Fruit fly (Drosophila melanogaster) whole organism, embryonic: ENCODE results near the gene CG10031.

Experiments used
- CG10431 ChIP-seq: fragments of 200-800 bp; sonication (Bioruptor generic); optimal IDR thresholded peaks from 3 replicates; lab custom pipeline; 2018; ENCODE audit warnings: missing biosample characterization, mild to moderate bottlenecking, missing genetic modification characterization
- CG10543 ChIP-seq: fragments of 200-800 bp; sonication (Bioruptor generic); optimal IDR thresholded peaks from 3 replicates; lab custom pipeline; 2017; ENCODE audit warnings: missing biosample characterization, mild to moderate bottlenecking, missing genetic modification characterization, moderate library complexity
- CG12071 ChIP-seq: fragments of 200-800 bp; sonication (Bioruptor generic); optimal IDR thresholded peaks from 3 replicates; lab custom pipeline; 2018; ENCODE audit warnings: missing biosample characterization, mild to moderate bottlenecking, missing genetic modification characterization
- CG14667 ChIP-seq: fragments of 200-800 bp; sonication (Bioruptor generic); IDR thresholded peaks from 2 replicates; pipeline ENCODE4 v1.3.6; 2022; ENCODE audit warnings: missing biosample characterization, missing genetic modification characterization
- CG31365 ChIP-seq: fragments of 200-800 bp; sonication (Bioruptor generic); optimal IDR thresholded peaks from 2 replicates; lab custom pipeline; 2018; ENCODE audit warnings: missing biosample characterization, mild to moderate bottlenecking, missing genetic modification characterization
- CG4404 ChIP-seq: fragments of 200-800 bp; sonication (Bioruptor generic); IDR thresholded peaks from 2 replicates; pipeline ENCODE4 v1.3.6; 2022; ENCODE audit warnings: missing biosample characterization, missing genetic modification characterization
- CG4617 ChIP-seq: fragments of 200-800 bp; sonication (Bioruptor generic); optimal IDR thresholded peaks from 3 replicates; lab custom pipeline; 2016; ENCODE audit warnings: missing biosample characterization, missing genetic modification characterization, borderline replicate concordance
- CG6854 ChIP-seq: fragments of 200-800 bp; sonication (Bioruptor generic); optimal IDR thresholded peaks from 3 replicates; lab custom pipeline; 2017; ENCODE audit warnings: missing biosample characterization, mild to moderate bottlenecking, missing genetic modification characterization
- CG8089 ChIP-seq: fragments of 200-800 bp; sonication (Bioruptor generic); optimal IDR thresholded peaks from 3 replicates; lab custom pipeline; 2016; ENCODE audit warnings: missing biosample characterization, missing genetic modification characterization
- CG8388 ChIP-seq: fragments of 200-800 bp; sonication (Bioruptor generic); optimal IDR thresholded peaks from 2 replicates; lab custom pipeline; 2019; ENCODE audit warnings: missing biosample characterization, mild to moderate bottlenecking, missing genetic modification characterization, moderate library complexity
- CG8924 ChIP-seq: fragments of 200-800 bp; optimal IDR thresholded peaks from 3 replicates; lab custom pipeline; 2019; ENCODE audit warnings: missing biosample characterization, mild to moderate bottlenecking, missing genetic modification characterization, moderate library complexity
- CG9437 ChIP-seq: fragments of 200-800 bp; sonication (Bioruptor generic); optimal IDR thresholded peaks from 2 replicates; lab custom pipeline; 2018; ENCODE audit warnings: missing biosample characterization, mild to moderate bottlenecking, missing genetic modification characterization
- CHES-1-like ChIP-seq: fragments of 200-800 bp; sonication (Bioruptor generic); optimal IDR thresholded peaks from 2 replicates; lab custom pipeline; 2016; ENCODE audit warnings: missing biosample characterization, missing genetic modification characterization
- Chrac-16 ChIP-seq: fragments of 200-800 bp; sonication (Bioruptor generic); optimal IDR thresholded peaks from 3 replicates; lab custom pipeline; 2016; ENCODE audit warnings: missing biosample characterization, missing genetic modification characterization
- Hr78 ChIP-seq, 2 experiments: fragments of 200-800 bp in 1 of 2; fragments of >200 bp in 1 of 2; sonication (Bioruptor generic) in 1 of 2; optimal IDR thresholded peaks; 2 replicates each; lab custom pipeline; 2017 to 2019; ENCODE audit warnings: missing biosample characterization in 2 of 2, missing genetic modification characterization in 2 of 2, mild to moderate bottlenecking in 1 of 2, moderate library complexity in 1 of 2
- Med ChIP-seq: fragments of 200-800 bp; sonication (Bioruptor generic); peaks from one replicate; lab custom pipeline; 2016; ENCODE audit warnings: missing biosample characterization, missing genetic modification characterization, mild to moderate bottlenecking, inconsistent platforms, moderate library complexity
- NK7.1 ChIP-seq: fragments of 200-800 bp; sonication (Bioruptor generic); optimal IDR thresholded peaks from 3 replicates; lab custom pipeline; 2016; ENCODE audit warnings: missing biosample characterization, missing genetic modification characterization
- Neu2 ChIP-seq: fragments of 200-800 bp; sonication (Bioruptor generic); optimal IDR thresholded peaks from 3 replicates; lab custom pipeline; 2016; ENCODE audit warnings: missing biosample characterization, missing genetic modification characterization, borderline replicate concordance
- Poxn ChIP-seq: fragments of 200-800 bp; sonication (Bioruptor generic); IDR thresholded peaks from 2 replicates; pipeline ENCODE4 v1.3.6; 2022; ENCODE audit warnings: missing biosample characterization, missing genetic modification characterization
- Spps ChIP-seq: fragments of 200-800 bp; sonication (Bioruptor generic); optimal IDR thresholded peaks from 2 replicates; lab custom pipeline; 2018; ENCODE audit warnings: missing biosample characterization, mild to moderate bottlenecking, missing genetic modification characterization
- TFAM ChIP-seq: fragments of 200-800 bp; sonication (Bioruptor generic); optimal IDR thresholded peaks from 2 replicates; lab custom pipeline; 2017; ENCODE audit warnings: missing biosample characterization, missing genetic modification characterization, inconsistent platforms
- Taf1 ChIP-seq: fragments of 200-800 bp; sonication (Bioruptor generic); IDR thresholded peaks from 2 replicates; pipeline ENCODE4 v1.3.6; 2022; ENCODE audit warnings: missing biosample characterization, missing genetic modification characterization
- al ChIP-seq: fragments of 200-800 bp; sonication (Bioruptor generic); IDR thresholded peaks from 2 replicates; pipeline ENCODE4 v1.3.6; 2022; ENCODE audit warnings: missing biosample characterization, missing genetic modification characterization
- ase ChIP-seq: fragments of 200-800 bp; sonication (Bioruptor generic); IDR thresholded peaks from 3 replicates; pipeline ENCODE4 v1.3.6; 2022; ENCODE audit warnings: missing biosample characterization, missing genetic modification characterization
- chif ChIP-seq, 2 experiments: fragments of 200-800 bp; sonication (Bioruptor generic); optimal IDR thresholded peaks; 3 replicates each; lab custom pipeline; 2016; ENCODE audit warnings: missing biosample characterization in 2 of 2, missing genetic modification characterization in 2 of 2
- chn ChIP-seq: fragments of 200-800 bp; sonication (Bioruptor generic); optimal IDR thresholded peaks from 2 replicates; lab custom pipeline; 2016; ENCODE audit warnings: missing biosample characterization, missing genetic modification characterization
- corto ChIP-seq: fragments of 200-800 bp; sonication (Bioruptor generic); optimal IDR thresholded peaks from 2 replicates; lab custom pipeline; 2016; ENCODE audit warnings: missing biosample characterization, mild to moderate bottlenecking, missing genetic modification characterization, moderate library complexity
- dmrt99B ChIP-seq: fragments of 200-800 bp; sonication (Bioruptor generic); optimal IDR thresholded peaks from 2 replicates; lab custom pipeline; 2018; ENCODE audit warnings: missing biosample characterization, mild to moderate bottlenecking, missing genetic modification characterization, moderate library complexity
- ewg ChIP-seq: fragments of 200-800 bp; sonication (Bioruptor generic); optimal IDR thresholded peaks from 3 replicates; lab custom pipeline; 2017; ENCODE audit warnings: mild to moderate bottlenecking, missing biosample characterization, missing genetic modification reagents, missing genetic modification characterization
- eyg ChIP-seq: fragments of 200-800 bp; sonication (Bioruptor generic); optimal IDR thresholded peaks from 3 replicates; lab custom pipeline; 2016; ENCODE audit warnings: missing biosample characterization, missing genetic modification characterization
- hth ChIP-seq: fragments of >200 bp; optimal IDR thresholded peaks from 2 replicates; lab custom pipeline; 2017; ENCODE audit warnings: inconsistent platforms
- insv ChIP-seq, 2 experiments: fragments of 200-800 bp; sonication (Bioruptor generic); optimal IDR thresholded peaks; 3 replicates each; lab custom pipeline; 2016 to 2018; ENCODE audit warnings: missing biosample characterization in 2 of 2, missing genetic modification characterization in 2 of 2
- jing ChIP-seq: fragments of 200-800 bp; sonication (Bioruptor generic); optimal IDR thresholded peaks from 2 replicates; lab custom pipeline; 2018; ENCODE audit warnings: missing biosample characterization, mild to moderate bottlenecking, missing genetic modification characterization
- klu ChIP-seq: fragments of 200-800 bp; sonication (Bioruptor generic); IDR thresholded peaks from 2 replicates; pipeline ENCODE4 v1.3.6; 2022; ENCODE audit warnings: missing biosample characterization, missing genetic modification characterization
- onecut ChIP-seq: fragments of 200-800 bp; sonication (Bioruptor generic); IDR thresholded peaks from 2 replicates; pipeline ENCODE4 v1.3.6; 2022; ENCODE audit warnings: missing biosample characterization, missing genetic modification characterization
- phol ChIP-seq: fragments of 200-800 bp; sonication (Bioruptor generic); optimal IDR thresholded peaks from 3 replicates; lab custom pipeline; 2018; ENCODE audit warnings: missing biosample characterization, mild to moderate bottlenecking, missing genetic modification characterization, moderate library complexity
- ro ChIP-seq: fragments of 200-800 bp; sonication (Bioruptor generic); IDR thresholded peaks from 2 replicates; pipeline ENCODE4 v1.3.6; 2022; ENCODE audit warnings: missing biosample characterization, missing genetic modification characterization
- sima ChIP-seq: fragments of 200-800 bp; sonication (Bioruptor generic); optimal IDR thresholded peaks from 2 replicates; lab custom pipeline; 2016; ENCODE audit warnings: missing biosample characterization, missing genetic modification characterization
- tap ChIP-seq: fragments of 200-800 bp; optimal IDR thresholded peaks from 3 replicates; lab custom pipeline; 2019; ENCODE audit warnings: missing biosample characterization, mild to moderate bottlenecking, missing genetic modification characterization, moderate library complexity
- zen2 ChIP-seq: fragments of 200-800 bp; sonication (Bioruptor generic); IDR thresholded peaks from 3 replicates; pipeline ENCODE4 v1.3.6; 2022; ENCODE audit warnings: missing biosample characterization, missing genetic modification characterization; ENCODE audit not compliant: partially characterized antibody

CG10031 gene

dm6 chr2L:3655698-3656105 lies 43.2 kb downstream of the CG10031 start (continued):
- TF ChIP-seq klu (GFP tag; lab: Robert Waterston, UW) = peak; percentile 95
- peak; percentile 99 for TF ChIP-seq dmrt99B (tag; lab: Kevin White, UChicago)
- TF ChIP-seq Med (GFP tag; lab: Kevin White, UChicago) = peak; percentile 100
- peak; percentile 98 for TF ChIP-seq Taf1 (GFP tag; lab: Robert Waterston, UW)
- TF ChIP-seq tap (tag; lab: Kevin White, UChicago) = peak; percentile 99
- peak; percentile 99 for TF ChIP-seq CG12071
- peak; percentile 95 for TF ChIP-seq CG4404 (GFP tag; lab: Robert Waterston, UW)
- peak; percentile 96 for TF ChIP-seq onecut
- TF ChIP-seq ewg (GFP tag; lab: Kevin White, UChicago) = peak; percentile 96
- peak; percentile 97 for TF ChIP-seq Spps (tag; lab: Kevin White, UChicago)
- TF ChIP-seq CG6854 = peak; percentile 97
- TF ChIP-seq eyg (GFP tag; lab: Kevin White, UChicago) = peak; percentile 97
- peak; percentile 99 for TF ChIP-seq CG8924 (tag; lab: Kevin White, UChicago)
- peak; percentile 93 for TF ChIP-seq CG31365 (tag; lab: Kevin White, UChicago)
- TF ChIP-seq al (GFP tag; lab: Robert Waterston, UW) = peak; percentile 96
- TF ChIP-seq CG14667 (GFP tag; lab: Robert Waterston, UW) = peak; percentile 97
- TF ChIP-seq hth (lab: Kevin White, UChicago) = no peak
- TF ChIP-seq chif (GFP tag; optimal IDR thresholded peaks at IDR 0.05; lab: Kevin White, UChicago) = peak; percentile 97 to 98
- peak; percentile 98 for TF ChIP-seq phol (tag; lab: Kevin White, UChicago)
- peak; percentile 91 for TF ChIP-seq TFAM (GFP tag; lab: Kevin White, UChicago)
- peak; percentile 96 for TF ChIP-seq jing (GFP tag; lab: Kevin White, UChicago)
- TF ChIP-seq CHES-1-like (GFP tag; lab: Kevin White, UChicago) = peak; percentile 98
- peak; percentile 97 for TF ChIP-seq NK7.1
- peak; percentile 96 for TF ChIP-seq CG8089 (GFP tag; lab: Kevin White, UChicago)
- peak; percentile 96 for TF ChIP-seq CG10431 (GFP tag; lab: Kevin White, UChicago)
- TF ChIP-seq Poxn (GFP tag; lab: Robert Waterston, UW) = peak; percentile 93
- TF ChIP-seq corto (GFP tag; lab: Kevin White, UChicago) = peak; percentile 98
- TF ChIP-seq CG9437 (GFP tag; lab: Kevin White, UChicago) = peak; percentile 93
- TF ChIP-seq Chrac-16 (GFP tag; lab: Kevin White, UChicago) = peak; percentile 98
- TF ChIP-seq ro (GFP tag; lab: Robert Waterston, UW) = peak; percentile 93
- peak; percentile 99 for TF ChIP-seq CG8388 (GFP tag; lab: Kevin White, UChicago)
- peak in 1 of 2 experiments; percentile 93 for TF ChIP-seq Hr78 (GFP tag; optimal IDR thresholded peaks at IDR 0.05; lab: Kevin White, UChicago)
- peak; percentile 97 for TF ChIP-seq ase
- TF ChIP-seq zen2 (GFP tag; lab: Robert Waterston, UW) = no peak
- TF ChIP-seq sima (GFP tag; lab: Kevin White, UChicago) = peak; percentile 95
- peak; percentile 97 for TF ChIP-seq CG4617 (GFP tag; lab: Kevin White, UChicago)
- peak; percentile 96 for TF ChIP-seq chn (GFP tag; lab: Kevin White, UChicago)
- TF ChIP-seq Neu2 (GFP tag; lab: Kevin White, UChicago) = peak; percentile 88
- peak; percentile 29 to 83 for TF ChIP-seq insv (GFP tag; optimal IDR thresholded peaks at IDR 0.05; lab: Kevin White, UChicago)
- TF ChIP-seq CG10543 (GFP tag; lab: Kevin White, UChicago) = peak; percentile 99
